Worm (Caenorhabditis elegans) whole organism, L4/young adult: ENCODE measurements around the gene mig-17.

Experiments
- dao-5 ChIP-seq: sonication (generic microtip); optimal IDR thresholded peaks from 2 replicates; lab custom pipeline; 2016; ENCODE audit warnings: missing genotype, missing genetic modification characterization, moderate library complexity, missing compliant biosample characterization
- him-1 ChIP-seq: sonication (generic microtip); optimal IDR thresholded peaks from 2 replicates; lab custom pipeline; 2016; ENCODE audit warnings: missing genotype, missing genetic modification reagents, missing genetic modification characterization, missing compliant biosample characterization

DNA sequence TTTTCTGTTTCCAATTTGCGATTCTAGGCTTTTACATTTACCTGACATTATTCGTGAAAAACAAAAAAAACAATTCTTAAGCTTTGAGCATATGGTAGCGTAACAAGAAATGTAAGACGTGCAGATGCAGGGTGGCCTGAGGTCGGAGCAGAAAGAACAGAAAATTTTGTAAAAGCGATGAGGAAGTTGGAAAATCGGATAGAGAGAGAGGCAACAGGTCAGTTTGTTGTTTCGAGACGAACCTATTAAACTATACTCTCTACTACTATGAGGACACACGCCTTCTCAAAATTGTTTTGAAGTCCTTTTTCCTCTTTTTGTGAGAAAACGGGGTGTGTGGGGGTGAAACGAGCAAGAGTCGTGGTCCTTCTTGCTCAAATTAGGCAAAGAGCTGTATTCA lies 24.9 kb upstream of the mig-17 start, which contains the start of gene des-2:
- no peak for TF ChIP-seq him-1 (tag; lab: Kevin White, UChicago)
- TF ChIP-seq dao-5 (tag; lab: Kevin White, UChicago), result no peak
